Worm (Caenorhabditis elegans): ENCODE results near the gene crn-7.

- TF ChIP-seq pha-4 (tag; optimal IDR thresholded peaks at IDR 0.05): no peak
- TF ChIP-seq fkh-10 (GFP tag; optimal IDR thresholded peaks at IDR 0.05): no peak
- peak; percentile 71 for TF ChIP-seq elt-2 (tag; optimal IDR thresholded peaks at IDR 0.05)
- TF ChIP-seq ttx-3 (tag; optimal IDR thresholded peaks at IDR 0.05): no peak
- no peak for TF ChIP-seq unc-3 (GFP tag; conservative IDR thresholded peaks at IDR 0.05)
- TF ChIP-seq unc-3 (tag; optimal IDR thresholded peaks at IDR 0.05): no peak
Measured at ce11 chrIII:8237827-8238226, 30.5 kb upstream of the crn-7 start, which contains the start of gene tsp-2.

Measured in whole organism, late embryonic.